Fruit fly (Drosophila melanogaster): ENCODE measurements around the gene CG9515.
A peak's percentile ranks its signal among the peaks of the same experiment; 100 is the strongest.

The CG9515 gene

dm6 chr2L:8894224-8894623 lies 48.8 kb downstream of the CG9515 start (continued):
- TF ChIP-seq CG15514 (GFP tag; optimal IDR thresholded peaks at IDR 0.05) (peak; percentile 16), prd (optimal IDR thresholded peaks at IDR 0.05) (no peak), prd (GFP tag; IDR thresholded peaks at IDR 0.05) (peak; percentile 62; the same call in 2 of the 3 replicates), CG13894 (tag; optimal IDR thresholded peaks at IDR 0.05) (peak; percentile 79), Taf1 (GFP tag; IDR thresholded peaks at IDR 0.05) (0 out of 2 replicates have a peak, but pooled peaks have one; percentile 34), klu (GFP tag; IDR thresholded peaks at IDR 0.05) (peak; percentile 31; the same call in 1 of the 2 replicates), da (GFP tag; optimal IDR thresholded peaks at IDR 0.05) (no peak), bab2 (GFP tag; optimal IDR thresholded peaks at IDR 0.05) (peak; percentile 12), Nf-YC (tag; optimal IDR thresholded peaks at IDR 0.05) (no peak), Fer2 (tag; optimal IDR thresholded peaks at IDR 0.05) (peak; percentile 17), CG7271 (tag; optimal IDR thresholded peaks at IDR 0.05) (no peak), Antp (GFP tag; optimal IDR thresholded peaks at IDR 0.05) (peak; percentile 49), NFAT (GFP tag; IDR thresholded peaks at IDR 0.05) (peak; percentile 81), vnd (GFP tag; IDR thresholded peaks at IDR 0.05; ENCODE audit: partially characterized antibody) (no peak), caup (GFP tag; optimal IDR thresholded peaks at IDR 0.05; ENCODE audit: severe bottlenecking) (peak; percentile 63), hkb (optimal IDR thresholded peaks at IDR 0.05) (no peak), hkb (GFP tag; IDR thresholded peaks at IDR 0.05) (no peak), Atf6 (GFP tag; IDR thresholded peaks at IDR 0.05) (peak; percentile 69), CG3163 (GFP tag; optimal IDR thresholded peaks at IDR 0.05) (no peak), pho (GFP tag; optimal IDR thresholded peaks at IDR 0.05) (peak; percentile 26), cato (GFP tag; optimal IDR thresholded peaks at IDR 0.05; ENCODE audit: borderline replicate concordance) (no peak), ranshi (GFP tag; IDR thresholded peaks at IDR 0.05) (peak; percentile 61; the same call in 1 of the 2 replicates), dpn (GFP tag; optimal IDR thresholded peaks at IDR 0.05) (peak; percentile 9 to 39), CG16779 (GFP tag; IDR thresholded peaks at IDR 0.05) (peak; percentile 76), sug (tag; optimal IDR thresholded peaks at IDR 0.05) (peak; percentile 38), vvl (GFP tag; IDR thresholded peaks at IDR 0.05) (peak; percentile 36; the same call in 1 of the 2 replicates), Trl (optimal IDR thresholded peaks at IDR 0.05) (no peak), Trl (GFP tag; optimal IDR thresholded peaks at IDR 0.05) (peak; percentile 41), gsb (GFP tag; IDR thresholded peaks at IDR 0.05) (peak; percentile 51; the same call in 1 of the 2 replicates), gem (tag; optimal IDR thresholded peaks at IDR 0.05) (peak; percentile 48), HHEX (GFP tag; optimal IDR thresholded peaks at IDR 0.05) (peak; percentile 19), HLH54F (GFP tag; optimal IDR thresholded peaks at IDR 0.05) (peak; percentile 52), CG18011 (GFP tag; optimal IDR thresholded peaks at IDR 0.05) (no peak), Rfx (GFP tag; IDR thresholded peaks at IDR 0.05) (peak; percentile 88), schlank (tag; optimal IDR thresholded peaks at IDR 0.05) (peak; percentile 34), Optix (GFP tag; IDR thresholded peaks at IDR 0.05) (no peak), CG31365 (tag; optimal IDR thresholded peaks at IDR 0.05) (no peak), vfl (GFP tag; optimal IDR thresholded peaks at IDR 0.05) (no peak), dysf (GFP tag; IDR thresholded peaks at IDR 0.05) (peak; percentile 61; the same call in 2 of the 3 replicates), CG7786 (GFP tag; optimal IDR thresholded peaks at IDR 0.05) (peak; percentile 27), CG11456 (GFP tag; IDR thresholded peaks at IDR 0.05) (peak; percentile 83), lilli (GFP tag; optimal IDR thresholded peaks at IDR 0.05) (peak; percentile 67), HmgZ (tag; optimal IDR thresholded peaks at IDR 0.05) (peak; percentile 10), CG8290 (GFP tag; optimal IDR thresholded peaks at IDR 0.05) (no peak), CG8290 (tag; optimal IDR thresholded peaks at IDR 0.05) (peak in 1 of 2 experiments; percentile 74), Pdp1 (GFP tag; optimal IDR thresholded peaks at IDR 0.05) (peak; percentile 21 to 53), lmd (GFP tag; IDR thresholded peaks at IDR 0.05) (peak; percentile 66; the same call in 1 of the 2 replicates), Meics (GFP tag; optimal IDR thresholded peaks at IDR 0.05) (peak; percentile 69), al (GFP tag; IDR thresholded peaks at IDR 0.05) (peak; percentile 80), slou (GFP tag; optimal IDR thresholded peaks at IDR 0.05) (no peak), hbn (GFP tag; IDR thresholded peaks at IDR 0.05; ENCODE audit: partially characterized antibody) (no peak), gro (GFP tag; optimal IDR thresholded peaks at IDR 0.05) (peak; percentile 65)
